Fruit fly (Drosophila melanogaster) whole organism, embryonic: Measurements from ENCODE around the gene CG46308.
A peak's percentile ranks its signal among the peaks of the same experiment; 100 is the strongest.

ENCODE experiments used
- Ada2b ChIP-seq: fragments of 200-800 bp; sonication (Bioruptor generic); IDR thresholded peaks from 2 replicates; pipeline ENCODE4 v1.3.6; 2022; ENCODE audit warnings: missing biosample characterization, missing genetic modification characterization
- Bdp1 ChIP-seq: fragments of 200-800 bp; sonication (Bioruptor generic); optimal IDR thresholded peaks from 3 replicates; lab custom pipeline; 2016; ENCODE audit warnings: missing biosample characterization, missing genetic modification characterization
- BtbVII ChIP-seq: fragments of 200-800 bp; sonication (Bioruptor generic); optimal IDR thresholded peaks from 3 replicates; lab custom pipeline; 2017; ENCODE audit warnings: missing biosample characterization, mild to moderate bottlenecking, missing genetic modification characterization
- CG10209 ChIP-seq: fragments of 200-800 bp; sonication (Bioruptor generic); optimal IDR thresholded peaks from 3 replicates; lab custom pipeline; 2017; ENCODE audit warnings: missing biosample characterization, mild to moderate bottlenecking, missing genetic modification characterization, missing genetic modification reagents
- CG10654 ChIP-seq: fragments of 200-800 bp; sonication (Bioruptor generic); optimal IDR thresholded peaks from 2 replicates; lab custom pipeline; 2016; ENCODE audit warnings: missing biosample characterization, missing genetic modification characterization
- CG12219 ChIP-seq: fragments of 200-800 bp; sonication (Bioruptor generic); optimal IDR thresholded peaks from 3 replicates; lab custom pipeline; 2018; ENCODE audit warnings: missing biosample characterization, mild to moderate bottlenecking, missing genetic modification characterization
- CG13123 ChIP-seq: fragments of 200-800 bp; sonication (Bioruptor generic); optimal IDR thresholded peaks from 2 replicates; lab custom pipeline; 2016; ENCODE audit warnings: missing biosample characterization, missing genetic modification characterization
- CG18619 ChIP-seq: fragments of 200-800 bp; sonication (Bioruptor generic); optimal IDR thresholded peaks from 3 replicates; lab custom pipeline; 2017; ENCODE audit warnings: missing biosample characterization, mild to moderate bottlenecking, missing genetic modification characterization
- CG31224 ChIP-seq: fragments of 200-800 bp; sonication (Bioruptor generic); IDR thresholded peaks from 2 replicates; pipeline ENCODE4 v1.3.6; 2022; ENCODE audit warnings: missing biosample characterization, missing genetic modification characterization
- CG3163 ChIP-seq: fragments of 200-800 bp; sonication (Bioruptor generic); optimal IDR thresholded peaks from 3 replicates; lab custom pipeline; 2016; ENCODE audit warnings: missing biosample characterization, missing genetic modification characterization
- CG33557 ChIP-seq: fragments of 200-800 bp; sonication (Bioruptor generic); optimal IDR thresholded peaks from 2 replicates; lab custom pipeline; 2019; ENCODE audit warnings: missing biosample characterization, mild to moderate bottlenecking, missing genetic modification characterization, moderate library complexity
- CG34422 ChIP-seq: fragments of 200-800 bp; sonication (Bioruptor generic); IDR thresholded peaks from 3 replicates; pipeline ENCODE4 v1.3.6; 2022; ENCODE audit warnings: missing biosample characterization, missing genetic modification characterization
- CG4730 ChIP-seq: fragments of 200-800 bp; sonication (Bioruptor generic); IDR thresholded peaks from 2 replicates; pipeline ENCODE4 v1.3.6; 2022; ENCODE audit warnings: missing biosample characterization, missing genetic modification characterization
- CG4854 ChIP-seq: fragments of 200-800 bp; sonication (Bioruptor generic); optimal IDR thresholded peaks from 2 replicates; lab custom pipeline; 2016; ENCODE audit warnings: missing biosample characterization, missing genetic modification characterization, inconsistent platforms
- CG6254 ChIP-seq: fragments of 200-800 bp; sonication (Bioruptor generic); optimal IDR thresholded peaks from 3 replicates; lab custom pipeline; 2017; ENCODE audit warnings: mild to moderate bottlenecking, missing biosample characterization, missing genetic modification reagents, missing genetic modification characterization
- CTCF ChIP-seq: fragments of 200-800 bp; sonication (Bioruptor generic); optimal IDR thresholded peaks from 2 replicates; lab custom pipeline; 2017; ENCODE audit warnings: missing biosample characterization, mild to moderate bottlenecking, missing genetic modification characterization, moderate library complexity
- CoRest ChIP-seq: fragments of 200-800 bp; sonication (Bioruptor generic); optimal IDR thresholded peaks from 3 replicates; lab custom pipeline; 2018; ENCODE audit warnings: missing biosample characterization, mild to moderate bottlenecking, missing genetic modification characterization, moderate library complexity
- CrebB ChIP-seq: fragments of 200-800 bp; sonication (Bioruptor generic); optimal IDR thresholded peaks from 3 replicates; lab custom pipeline; 2018; ENCODE audit warnings: missing biosample characterization, mild to moderate bottlenecking, missing genetic modification characterization
- Ets97D ChIP-seq: fragments of 200-800 bp; sonication (Bioruptor generic); optimal IDR thresholded peaks from 3 replicates; lab custom pipeline; 2016; ENCODE audit warnings: missing biosample characterization, missing genetic modification characterization
- H2.0 ChIP-seq: fragments of 200-800 bp; sonication (Bioruptor generic); IDR thresholded peaks from 2 replicates; pipeline ENCODE4 v1.3.6; 2022; ENCODE audit warnings: missing biosample characterization, missing genetic modification characterization
- HLHmδ ChIP-seq: fragments of 200-800 bp; sonication (Bioruptor generic); optimal IDR thresholded peaks from 2 replicates; lab custom pipeline; 2018; ENCODE audit warnings: missing biosample characterization, mild to moderate bottlenecking, missing genetic modification characterization, moderate library complexity
- Hmx ChIP-seq: fragments of 200-800 bp; sonication (Bioruptor generic); optimal IDR thresholded peaks from 2 replicates; lab custom pipeline; 2016; ENCODE audit warnings: missing biosample characterization, missing genetic modification characterization
- NC2α ChIP-seq: fragments of 200-800 bp; sonication (Bioruptor generic); optimal IDR thresholded peaks from 2 replicates; lab custom pipeline; 2016; ENCODE audit warnings: missing biosample characterization, missing genetic modification characterization
- Nf-YB ChIP-seq: fragments of 200-800 bp; sonication (Bioruptor generic); optimal IDR thresholded peaks from 3 replicates; lab custom pipeline; 2019; ENCODE audit warnings: missing biosample characterization, mild to moderate bottlenecking, missing genetic modification characterization, moderate library complexity
- Optix ChIP-seq: fragments of 200-800 bp; sonication (Bioruptor generic); IDR thresholded peaks from 3 replicates; pipeline ENCODE4 v1.3.6; 2022; ENCODE audit warnings: missing biosample characterization, missing genetic modification characterization
- Pdp1 ChIP-seq, 2 experiments: fragments of 200-800 bp; sonication (Bioruptor generic); optimal IDR thresholded peaks; 3 replicates each; lab custom pipeline; 2016; ENCODE audit warnings: missing biosample characterization in 2 of 2, missing genetic modification characterization in 2 of 2, mild to moderate bottlenecking in 1 of 2, moderate library complexity in 1 of 2
- Sry-δ ChIP-seq: fragments of 200-800 bp; sonication (Bioruptor generic); optimal IDR thresholded peaks from 2 replicates; lab custom pipeline; 2016; ENCODE audit warnings: missing biosample characterization, missing genetic modification characterization
- Stat92E ChIP-seq, 3 experiments: fragments of >200 bp in 2 of 3; fragments of 200-800 bp in 1 of 3; sonication (Bioruptor generic) in 1 of 3; optimal IDR thresholded peaks; 2 replicates each; lab custom pipeline; 2017 to 2019; ENCODE audit warnings: missing biosample characterization in 3 of 3, missing genetic modification characterization in 3 of 3, mild to moderate bottlenecking in 1 of 3, moderate library complexity in 1 of 3
- Vsx1 ChIP-seq: fragments of 200-800 bp; sonication (Bioruptor generic); optimal IDR thresholded peaks from 2 replicates; lab custom pipeline; 2017; ENCODE audit warnings: missing biosample characterization, mild to moderate bottlenecking, missing genetic modification characterization, missing genetic modification reagents
- Xbp1 ChIP-seq: fragments of 200-800 bp; sonication (Bioruptor generic); optimal IDR thresholded peaks from 3 replicates; lab custom pipeline; 2016; ENCODE audit warnings: missing biosample characterization, mild to moderate bottlenecking, missing genetic modification characterization
- Xrp1 ChIP-seq: fragments of 200-800 bp; sonication (Bioruptor generic); IDR thresholded peaks from 2 replicates; pipeline ENCODE4 v1.3.6; 2022; ENCODE audit warnings: missing biosample characterization, missing genetic modification characterization
- ash1 ChIP-seq: fragments of 200-800 bp; sonication (Bioruptor generic); optimal IDR thresholded peaks from 2 replicates; lab custom pipeline; 2018; ENCODE audit warnings: missing biosample characterization, mild to moderate bottlenecking, missing genetic modification characterization
- chn ChIP-seq: fragments of 200-800 bp; sonication (Bioruptor generic); optimal IDR thresholded peaks from 2 replicates; lab custom pipeline; 2016; ENCODE audit warnings: missing biosample characterization, missing genetic modification characterization
- ci ChIP-seq: fragments of 200-800 bp; sonication (Bioruptor generic); IDR thresholded peaks from 3 replicates; pipeline ENCODE4 v1.3.6; 2022; ENCODE audit warnings: missing biosample characterization, missing genetic modification characterization
- croc ChIP-seq: fragments of 200-800 bp; sonication (Bioruptor generic); conservative IDR thresholded peaks from 3 replicates; pipeline ENCODE4 v1.3.6; 2022; ENCODE audit warnings: missing biosample characterization, missing genetic modification characterization
- danr ChIP-seq: fragments of 200-800 bp; sonication (Bioruptor generic); IDR thresholded peaks from 2 replicates; pipeline ENCODE4 v1.3.6; 2022; ENCODE audit warnings: missing biosample characterization, missing genetic modification characterization
- en ChIP-seq: fragments of 200-800 bp; sonication (Bioruptor generic); optimal IDR thresholded peaks from 2 replicates; lab custom pipeline; 2016; ENCODE audit warnings: missing biosample characterization, missing genetic modification characterization
- fru ChIP-seq: fragments of >200 bp; optimal IDR thresholded peaks from 2 replicates; lab custom pipeline; 2017
- her ChIP-seq: fragments of 200-800 bp; sonication (Bioruptor generic); optimal IDR thresholded peaks from 2 replicates; lab custom pipeline; 2016; ENCODE audit warnings: missing biosample characterization, missing genetic modification characterization
- ind ChIP-seq: fragments of 200-800 bp; sonication (Bioruptor generic); optimal IDR thresholded peaks from 3 replicates; lab custom pipeline; 2016; ENCODE audit warnings: missing biosample characterization, missing genetic modification characterization
- lilli ChIP-seq: fragments of 200-800 bp; sonication (Bioruptor generic); optimal IDR thresholded peaks from 3 replicates; lab custom pipeline; 2016; ENCODE audit warnings: missing biosample characterization, missing genetic modification characterization
- lmd ChIP-seq: fragments of 200-800 bp; sonication (Bioruptor generic); IDR thresholded peaks from 2 replicates; pipeline ENCODE4 v1.3.6; 2022; ENCODE audit warnings: missing biosample characterization, missing genetic modification characterization
- pho ChIP-seq: fragments of 200-800 bp; sonication (Bioruptor generic); optimal IDR thresholded peaks from 2 replicates; lab custom pipeline; 2016; ENCODE audit warnings: missing biosample characterization, missing genetic modification characterization
- repo ChIP-seq: fragments of 200-800 bp; sonication (Bioruptor generic); optimal IDR thresholded peaks from 2 replicates; lab custom pipeline; 2016; ENCODE audit warnings: missing biosample characterization, missing genetic modification characterization
- schlank ChIP-seq: fragments of 200-800 bp; sonication (Bioruptor generic); optimal IDR thresholded peaks from 2 replicates; lab custom pipeline; 2018; ENCODE audit warnings: missing biosample characterization, mild to moderate bottlenecking, missing genetic modification characterization
- sens-2 ChIP-seq: fragments of 200-800 bp; sonication (Bioruptor generic); IDR thresholded peaks from 2 replicates; pipeline ENCODE4 v1.3.6; 2022; ENCODE audit warnings: missing biosample characterization, missing genetic modification characterization
- seq ChIP-seq: fragments of 200-800 bp; sonication (Bioruptor generic); IDR thresholded peaks from 2 replicates; pipeline ENCODE4 v1.3.6; 2022; ENCODE audit warnings: missing biosample characterization, missing genetic modification characterization
- sisA ChIP-seq: fragments of 200-800 bp; sonication (Bioruptor generic); IDR thresholded peaks from 2 replicates; pipeline ENCODE4 v1.3.6; 2022; ENCODE audit warnings: missing biosample characterization, missing genetic modification characterization
- slou ChIP-seq: fragments of 200-800 bp; sonication (Bioruptor generic); optimal IDR thresholded peaks from 3 replicates; lab custom pipeline; 2016; ENCODE audit warnings: missing biosample characterization, missing genetic modification characterization
- unc-4 ChIP-seq: fragments of 200-800 bp; sonication (Bioruptor generic); IDR thresholded peaks from 2 replicates; pipeline ENCODE4 v1.3.6; 2022; ENCODE audit warnings: missing biosample characterization, missing genetic modification characterization; ENCODE audit not compliant: partially characterized antibody
- vnd ChIP-seq: fragments of 200-800 bp; sonication (Bioruptor generic); IDR thresholded peaks from 3 replicates; pipeline ENCODE4 v1.3.6; 2022; ENCODE audit warnings: missing biosample characterization, missing genetic modification characterization; ENCODE audit not compliant: partially characterized antibody

The CG46308 gene

DNA sequence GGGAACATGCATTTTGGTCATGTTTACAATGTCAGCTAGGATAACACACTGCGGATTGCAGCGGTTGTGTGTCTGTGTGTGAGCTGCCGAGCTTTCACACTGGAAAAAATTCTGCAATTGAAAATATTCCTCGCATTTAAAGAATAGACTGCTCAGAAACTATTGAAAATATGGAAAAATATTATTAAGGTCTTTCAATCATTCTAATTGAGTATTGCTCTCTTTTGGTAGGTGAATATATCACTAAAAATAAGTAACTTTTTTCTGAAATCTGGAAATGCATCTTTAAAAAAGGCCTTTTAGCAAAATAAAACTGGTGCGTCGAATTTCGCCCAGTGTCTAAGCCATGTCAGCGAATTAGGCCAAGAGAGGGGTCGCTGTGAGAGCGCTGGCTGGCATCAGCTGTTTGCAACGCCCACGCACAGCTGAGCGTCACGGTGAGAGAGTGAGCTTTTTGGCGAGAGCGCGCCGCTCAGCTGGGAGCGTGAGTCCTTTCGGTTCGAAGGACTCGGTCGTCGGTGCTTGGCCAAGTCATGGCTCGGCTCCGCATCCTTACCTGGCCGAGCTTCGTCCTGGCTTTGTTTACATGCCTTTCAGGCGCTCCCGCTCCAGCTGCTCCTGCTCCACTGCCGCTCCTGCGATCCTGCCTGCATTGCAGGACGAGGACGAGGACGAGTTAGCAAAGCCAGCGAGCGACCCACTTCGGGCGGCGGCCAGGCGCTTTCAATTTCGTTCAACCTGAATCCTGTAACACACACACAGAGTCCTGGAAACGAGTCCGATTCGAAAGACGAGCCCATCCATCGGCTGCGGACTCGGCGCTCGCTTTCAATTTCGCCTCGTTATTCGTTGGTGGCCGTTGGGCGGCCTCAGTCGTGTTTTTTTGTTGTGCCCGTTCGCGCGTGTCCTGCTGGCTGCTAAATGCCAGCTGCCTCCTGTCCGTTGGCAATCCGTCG is at the start of gene CG46308:
Gene CG46308, plus strand, starts transcription at position 864 of the 956 bp plus-strand sequence.
- TF ChIP-seq her (no peak), danr (GFP tag; lab: Robert Waterston, UW) (no peak), CG18619 (peak; percentile 28), slou (GFP tag; lab: Kevin White, UChicago) (peak; percentile 2), CG4730 (GFP tag; lab: Robert Waterston, UW) (no peak), repo (no peak), Xrp1 (GFP tag; lab: Robert Waterston, UW) (no peak), Pdp1 (GFP tag; optimal IDR thresholded peaks at IDR 0.05; lab: Kevin White, UChicago) (peak in 1 of 2 experiments; percentile 31), schlank (tag; lab: Kevin White, UChicago) (no peak), Sry-δ (no peak), Xbp1 (GFP tag; lab: Kevin White, UChicago) (peak; percentile 26), en (GFP tag; lab: Kevin White, UChicago) (no peak), Vsx1 (GFP tag; lab: Kevin White, UChicago) (no peak), lilli (GFP tag; lab: Kevin White, UChicago) (peak; percentile 39), lmd (peak; percentile 34; the same call in 1 of the 2 replicates), ash1 (no peak), seq (no peak), Bdp1 (GFP tag; lab: Kevin White, UChicago) (no peak), ci (GFP tag; lab: Robert Waterston, UW) (no peak), CG6254 (GFP tag; lab: Kevin White, UChicago) (no peak), fru (lab: Kevin White, UChicago) (no peak), H2.0 (GFP tag; lab: Robert Waterston, UW) (no peak), CG4854 (no peak), sisA (GFP tag; lab: Robert Waterston, UW) (no peak), CTCF (GFP tag; lab: Kevin White, UChicago) (no peak), CG13123 (GFP tag; lab: Kevin White, UChicago) (no peak), Optix (no peak), CoRest (tag; lab: Kevin White, UChicago) (peak; percentile 38), Ada2b (GFP tag; lab: Robert Waterston, UW) (no peak), CG3163 (GFP tag; lab: Kevin White, UChicago) (no peak), NC2α (GFP tag; lab: Kevin White, UChicago) (no peak), croc (no peak), chn (GFP tag; lab: Kevin White, UChicago) (no peak), CG33557 (GFP tag; lab: Kevin White, UChicago) (no peak), Nf-YB (GFP tag; lab: Kevin White, UChicago) (no peak), CG31224 (GFP tag; lab: Robert Waterston, UW) (peak; percentile 9; the same call in 1 of the 2 replicates), Hmx (GFP tag; lab: Kevin White, UChicago) (no peak), Stat92E (GFP tag; optimal IDR thresholded peaks at IDR 0.05; lab: Kevin White, UChicago) (no peak), unc-4 (no peak), sens-2 (GFP tag; lab: Robert Waterston, UW) (no peak), ind (GFP tag; lab: Kevin White, UChicago) (peak; percentile 20), CG34422 (GFP tag; lab: Robert Waterston, UW) (no peak), vnd (GFP tag; lab: Robert Waterston, UW) (no peak), CG10654 (GFP tag; lab: Kevin White, UChicago) (no peak), pho (GFP tag; lab: Kevin White, UChicago) (no peak), CrebB (tag; lab: Kevin White, UChicago) (no peak), HLHmδ (GFP tag; lab: Kevin White, UChicago) (no peak), CG10209 (GFP tag; lab: Kevin White, UChicago) (peak; percentile 43), Ets97D (no peak), BtbVII (GFP tag; lab: Kevin White, UChicago) (peak; percentile 8), CG12219 (no peak)
